Fruit fly (Drosophila melanogaster) whole organism, embryonic: ENCODE results near the gene GstZ1.

Experiments
- CG10274 ChIP-seq: fragments of 200-800 bp; sonication (Bioruptor generic); optimal IDR thresholded peaks from 3 replicates; lab custom pipeline; 2017; ENCODE audit warnings: missing biosample characterization, mild to moderate bottlenecking, missing genetic modification characterization
- CG13624 ChIP-seq: fragments of 200-800 bp; sonication (Bioruptor generic); optimal IDR thresholded peaks from 2 replicates; lab custom pipeline; 2016; ENCODE audit warnings: missing biosample characterization, missing genetic modification characterization
- CG14014 ChIP-seq: fragments of 200-800 bp; sonication (Bioruptor generic); IDR thresholded peaks from 2 replicates; pipeline ENCODE4 v1.3.6; 2022; ENCODE audit warnings: missing biosample characterization, missing genetic modification characterization
- CG15011 ChIP-seq: fragments of 200-800 bp; sonication (Bioruptor generic); optimal IDR thresholded peaks from 3 replicates; lab custom pipeline; 2018; ENCODE audit warnings: missing biosample characterization, mild to moderate bottlenecking, missing genetic modification characterization
- CG15601 ChIP-seq: fragments of 200-800 bp; sonication (Bioruptor generic); optimal IDR thresholded peaks from 3 replicates; lab custom pipeline; 2019; ENCODE audit warnings: missing biosample characterization, mild to moderate bottlenecking, missing genetic modification characterization, moderate library complexity
- CG16863 ChIP-seq: fragments of 200-800 bp; sonication (Bioruptor generic); optimal IDR thresholded peaks from 3 replicates; lab custom pipeline; 2016; ENCODE audit warnings: missing biosample characterization, missing genetic modification characterization
- CG17361 ChIP-seq: fragments of 200-800 bp; sonication (Bioruptor generic); IDR thresholded peaks from 3 replicates; pipeline ENCODE4 v1.3.6; 2022; ENCODE audit warnings: missing biosample characterization, missing genetic modification characterization
- CG17568 ChIP-seq: fragments of 200-800 bp; sonication (Bioruptor generic); optimal IDR thresholded peaks from 2 replicates; lab custom pipeline; 2018; ENCODE audit warnings: missing biosample characterization, mild to moderate bottlenecking, missing genetic modification characterization, moderate library complexity
- CG17912 ChIP-seq: fragments of 200-800 bp; sonication (Bioruptor generic); optimal IDR thresholded peaks from 2 replicates; lab custom pipeline; 2018; ENCODE audit warnings: missing biosample characterization, mild to moderate bottlenecking, missing genetic modification characterization
- CG2129 ChIP-seq: fragments of 200-800 bp; sonication (Bioruptor generic); IDR thresholded peaks from 2 replicates; pipeline ENCODE4 v1.3.6; 2022; ENCODE audit warnings: missing biosample characterization, missing genetic modification characterization; ENCODE audit not compliant: partially characterized antibody
- CG2712 ChIP-seq: fragments of 200-800 bp; optimal IDR thresholded peaks from 3 replicates; lab custom pipeline; 2019; ENCODE audit warnings: missing biosample characterization, mild to moderate bottlenecking, missing genetic modification characterization, moderate library complexity
- CG30020 ChIP-seq: fragments of 200-800 bp; optimal IDR thresholded peaks from 2 replicates; lab custom pipeline; 2019; ENCODE audit warnings: missing biosample characterization, mild to moderate bottlenecking, missing genetic modification characterization, moderate library complexity
- CG30431 ChIP-seq: fragments of 200-800 bp; sonication (Bioruptor generic); optimal IDR thresholded peaks from 2 replicates; lab custom pipeline; 2017; ENCODE audit warnings: missing biosample characterization, missing genetic modification characterization
- CG31441 ChIP-seq: fragments of 200-800 bp; sonication (Bioruptor generic); IDR thresholded peaks from 2 replicates; pipeline ENCODE4 v1.3.6; 2022; ENCODE audit warnings: missing biosample characterization, missing genetic modification characterization
- CG7357 ChIP-seq: fragments of 200-800 bp; sonication (Bioruptor generic); IDR thresholded peaks from 3 replicates; pipeline ENCODE4 v1.3.6; 2022; ENCODE audit warnings: missing biosample characterization, missing genetic modification characterization
- CG7556 ChIP-seq: fragments of 200-800 bp; sonication (Bioruptor generic); optimal IDR thresholded peaks from 2 replicates; lab custom pipeline; 2017; ENCODE audit warnings: missing biosample characterization, mild to moderate bottlenecking, missing genetic modification characterization
- CG7963 ChIP-seq: fragments of 200-800 bp; sonication (Bioruptor generic); IDR thresholded peaks from 3 replicates; pipeline ENCODE4 v1.3.6; 2022; ENCODE audit warnings: missing biosample characterization, missing genetic modification characterization; ENCODE audit not compliant: partially characterized antibody
- CG7987 ChIP-seq: fragments of 200-800 bp; sonication (Bioruptor generic); optimal IDR thresholded peaks from 2 replicates; lab custom pipeline; 2018; ENCODE audit warnings: missing biosample characterization, mild to moderate bottlenecking, missing genetic modification characterization, moderate library complexity
- CoRest ChIP-seq: fragments of 200-800 bp; sonication (Bioruptor generic); optimal IDR thresholded peaks from 3 replicates; lab custom pipeline; 2018; ENCODE audit warnings: missing biosample characterization, mild to moderate bottlenecking, missing genetic modification characterization, moderate library complexity
- D19B ChIP-seq: fragments of 200-800 bp; sonication (Bioruptor generic); optimal IDR thresholded peaks from 2 replicates; lab custom pipeline; 2017; ENCODE audit warnings: missing biosample characterization, mild to moderate bottlenecking, missing genetic modification characterization
- Dll ChIP-seq: fragments of 200-800 bp; sonication (Bioruptor generic); IDR thresholded peaks from 4 replicates; pipeline ENCODE4 v1.3.6; 2022; ENCODE audit warnings: missing biosample characterization, missing genetic modification characterization; ENCODE audit not compliant: partially characterized antibody
- Dp ChIP-seq: fragments of 200-800 bp; sonication (Bioruptor generic); optimal IDR thresholded peaks from 2 replicates; lab custom pipeline; 2018; ENCODE audit warnings: missing biosample characterization, mild to moderate bottlenecking, missing genetic modification characterization, moderate library complexity
- Drgx ChIP-seq: fragments of 200-800 bp; sonication (Bioruptor generic); IDR thresholded peaks from 2 replicates; pipeline ENCODE4 v1.3.6; 2022; ENCODE audit warnings: missing biosample characterization, missing genetic modification characterization
- HLH4C ChIP-seq: fragments of 200-800 bp; sonication (Bioruptor generic); IDR thresholded peaks from 3 replicates; pipeline ENCODE4 v1.3.6; 2022; ENCODE audit warnings: missing biosample characterization, missing genetic modification characterization; ENCODE audit not compliant: partially characterized antibody
- HmgZ ChIP-seq: fragments of 200-800 bp; sonication (Bioruptor generic); optimal IDR thresholded peaks from 2 replicates; lab custom pipeline; 2018; ENCODE audit warnings: missing biosample characterization, mild to moderate bottlenecking, missing genetic modification characterization
- MESR4 ChIP-seq: fragments of 200-800 bp; sonication (Bioruptor generic); optimal IDR thresholded peaks from 2 replicates; lab custom pipeline; 2018; ENCODE audit warnings: missing biosample characterization, mild to moderate bottlenecking, missing genetic modification characterization, moderate library complexity
- NC2α ChIP-seq: fragments of 200-800 bp; sonication (Bioruptor generic); optimal IDR thresholded peaks from 2 replicates; lab custom pipeline; 2016; ENCODE audit warnings: missing biosample characterization, missing genetic modification characterization
- NFAT ChIP-seq: fragments of 200-800 bp; sonication (Bioruptor generic); IDR thresholded peaks from 2 replicates; pipeline ENCODE4 v1.3.6; 2022; ENCODE audit warnings: missing biosample characterization, missing genetic modification characterization
- Nf-YA ChIP-seq: fragments of 200-800 bp; sonication (Bioruptor generic); IDR thresholded peaks from 2 replicates; pipeline ENCODE4 v1.3.6; 2022; ENCODE audit warnings: missing biosample characterization, missing genetic modification characterization
- Ravus ChIP-seq: fragments of 200-800 bp; sonication (Bioruptor generic); IDR thresholded peaks from 2 replicates; pipeline ENCODE4 v1.3.6; 2022; ENCODE audit warnings: missing biosample characterization, missing genetic modification characterization
- YL-1 ChIP-seq: fragments of 200-800 bp; sonication (Bioruptor generic); optimal IDR thresholded peaks from 3 replicates; lab custom pipeline; 2017; ENCODE audit warnings: missing biosample characterization, mild to moderate bottlenecking, missing genetic modification characterization
- ato ChIP-seq: fragments of 200-800 bp; sonication (Bioruptor generic); IDR thresholded peaks from 2 replicates; pipeline ENCODE4 v1.3.6; 2022; ENCODE audit warnings: missing biosample characterization, missing genetic modification characterization; ENCODE audit not compliant: partially characterized antibody
- bowl ChIP-seq: fragments of 200-800 bp; sonication (Bioruptor generic); IDR thresholded peaks from 2 replicates; pipeline ENCODE4 v1.3.6; 2022; ENCODE audit warnings: missing biosample characterization, missing genetic modification characterization
- caup ChIP-seq: fragments of 200-800 bp; sonication (Bioruptor generic); optimal IDR thresholded peaks from 3 replicates; lab custom pipeline; 2017; ENCODE audit warnings: missing biosample characterization, mild to moderate bottlenecking, missing genetic modification characterization, moderate library complexity; ENCODE audit not compliant: severe bottlenecking
- cwo ChIP-seq: fragments of 200-800 bp; sonication (Bioruptor generic); optimal IDR thresholded peaks from 3 replicates; lab custom pipeline; 2017; ENCODE audit warnings: missing biosample characterization, missing genetic modification characterization, mild to moderate bottlenecking, moderate library complexity, missing genetic modification reagents
- dm ChIP-seq: fragments of 200-800 bp; sonication (Bioruptor generic); optimal IDR thresholded peaks from 3 replicates; lab custom pipeline; 2016; ENCODE audit warnings: missing biosample characterization, missing genetic modification characterization
- dmrt11E ChIP-seq: fragments of 200-800 bp; sonication (Bioruptor generic); optimal IDR thresholded peaks from 3 replicates; lab custom pipeline; 2018; ENCODE audit warnings: missing biosample characterization, mild to moderate bottlenecking, missing genetic modification characterization, moderate library complexity
- fu2 ChIP-seq: fragments of 200-800 bp; sonication (Bioruptor generic); optimal IDR thresholded peaks from 2 replicates; lab custom pipeline; 2016; ENCODE audit warnings: missing biosample characterization, missing genetic modification characterization
- kni ChIP-seq: fragments of 200-800 bp; sonication (Bioruptor generic); optimal IDR thresholded peaks from 3 replicates; lab custom pipeline; 2017; ENCODE audit warnings: mild to moderate bottlenecking, missing biosample characterization, missing genetic modification reagents, missing genetic modification characterization
- luna ChIP-seq: fragments of 200-800 bp; sonication (Bioruptor generic); optimal IDR thresholded peaks from 2 replicates; lab custom pipeline; 2016; ENCODE audit warnings: missing biosample characterization, missing genetic modification characterization
- maf-S ChIP-seq: fragments of 200-800 bp; sonication (Bioruptor generic); optimal IDR thresholded peaks from 2 replicates; lab custom pipeline; 2016; ENCODE audit warnings: missing biosample characterization, missing genetic modification characterization
- mirr ChIP-seq: fragments of 200-800 bp; sonication (Bioruptor generic); optimal IDR thresholded peaks from 3 replicates; lab custom pipeline; 2018; ENCODE audit warnings: missing biosample characterization, mild to moderate bottlenecking, missing genetic modification characterization
- nmo ChIP-seq: fragments of 200-800 bp; sonication (Bioruptor generic); optimal IDR thresholded peaks from 2 replicates; lab custom pipeline; 2018; ENCODE audit warnings: missing biosample characterization, mild to moderate bottlenecking, missing genetic modification characterization, moderate library complexity
- otp ChIP-seq: fragments of 200-800 bp; sonication (Bioruptor generic); IDR thresholded peaks from 3 replicates; pipeline ENCODE4, ENCODE4 v1.3.6; 2022; ENCODE audit warnings: missing biosample characterization, missing genetic modification characterization
- pita ChIP-seq: fragments of 200-800 bp; sonication (Bioruptor generic); optimal IDR thresholded peaks from 2 replicates; lab custom pipeline; 2017; ENCODE audit warnings: missing biosample characterization, mild to moderate bottlenecking, missing genetic modification characterization
- sqz ChIP-seq: fragments of 200-800 bp; sonication (Bioruptor generic); optimal IDR thresholded peaks from 3 replicates; lab custom pipeline; 2018; ENCODE audit warnings: missing biosample characterization, mild to moderate bottlenecking, missing genetic modification characterization
- ssp ChIP-seq: fragments of 200-800 bp; sonication (Bioruptor generic); IDR thresholded peaks from 2 replicates; pipeline ENCODE4 v1.3.6; 2022; ENCODE audit warnings: missing biosample characterization, missing genetic modification characterization
- trem ChIP-seq: fragments of 200-800 bp; optimal IDR thresholded peaks from 3 replicates; lab custom pipeline; 2019; ENCODE audit warnings: missing biosample characterization, mild to moderate bottlenecking, missing genetic modification characterization, moderate library complexity
- wdn ChIP-seq: fragments of 200-800 bp; sonication (Bioruptor generic); IDR thresholded peaks from 2 replicates; pipeline ENCODE4 v1.3.6; 2022; ENCODE audit warnings: missing biosample characterization, missing genetic modification characterization
- zfh2 ChIP-seq: fragments of 200-800 bp; sonication (Bioruptor generic); optimal IDR thresholded peaks from 2 replicates; lab custom pipeline; 2016; ENCODE audit warnings: missing biosample characterization, missing genetic modification characterization

The GstZ1 gene

dm6 chr3R:9496748-9497147, 40.4 kb upstream of the GstZ1 start (continued):
- TF ChIP-seq CG30020 (peak; percentile 2), otp (GFP tag; lab: Robert Waterston, UW) (no peak), caup (GFP tag; lab: Kevin White, UChicago) (peak; percentile 74), cwo (peak; percentile 42), NC2α (GFP tag; lab: Kevin White, UChicago) (peak; percentile 36), CG7987 (peak; percentile 59), CG7963 (peak; percentile 42; the same call in 2 of the 3 replicates), CG2712 (tag; lab: Kevin White, UChicago) (peak; percentile 69), NFAT (GFP tag; lab: Robert Waterston, UW) (peak; percentile 75), nmo (peak; percentile 78), CG7357 (GFP tag; lab: Robert Waterston, UW) (no peak), Dll (peak; percentile 40; the same call in 3 of the 4 replicates), YL-1 (peak; percentile 34), CG2129 (GFP tag; lab: Robert Waterston, UW) (no peak), HLH4C (GFP tag; lab: Robert Waterston, UW) (peak; percentile 80), sqz (no peak), fu2 (peak; percentile 81), CG16863 (GFP tag; lab: Kevin White, UChicago) (peak; percentile 42), bowl (GFP tag; lab: Robert Waterston, UW) (no peak), CG14014 (peak; percentile 61; the same call in 1 of the 2 replicates), CG15011 (GFP tag; lab: Kevin White, UChicago) (no peak), CG17568 (GFP tag; lab: Kevin White, UChicago) (peak; percentile 24), pita (GFP tag; lab: Kevin White, UChicago) (peak; percentile 84), Nf-YA (GFP tag; lab: Robert Waterston, UW) (no peak), dmrt11E (peak; percentile 46), CG10274 (GFP tag; lab: Kevin White, UChicago) (no peak), CG13624 (GFP tag; lab: Kevin White, UChicago) (peak; percentile 93), CG30431 (GFP tag; lab: Kevin White, UChicago) (no peak), dm (GFP tag; lab: Kevin White, UChicago) (peak; percentile 75), CG31441 (peak; percentile 55; the same call in 1 of the 2 replicates), wdn (GFP tag; lab: Robert Waterston, UW) (peak; percentile 46; the same call in 1 of the 2 replicates), Drgx (GFP tag; lab: Robert Waterston, UW) (no peak), ato (GFP tag; lab: Robert Waterston, UW) (peak; percentile 71), CoRest (tag; lab: Kevin White, UChicago) (peak; percentile 79), mirr (GFP tag; lab: Kevin White, UChicago) (peak; percentile 88), HmgZ (tag; lab: Kevin White, UChicago) (peak; percentile 94), luna (GFP tag; lab: Kevin White, UChicago) (peak; percentile 89), MESR4 (GFP tag; lab: Kevin White, UChicago) (peak; percentile 23), zfh2 (GFP tag; lab: Kevin White, UChicago) (peak; percentile 91), CG17912 (GFP tag; lab: Kevin White, UChicago) (peak; percentile 75), maf-S (peak; percentile 81), CG7556 (GFP tag; lab: Kevin White, UChicago) (peak; percentile 67), Dp (peak; percentile 100), Ravus (no peak), D19B (peak; percentile 12), trem (tag; lab: Kevin White, UChicago) (peak; percentile 84), CG17361 (GFP tag; lab: Robert Waterston, UW) (peak; percentile 65), CG15601 (tag; lab: Kevin White, UChicago) (peak; percentile 77), kni (GFP tag; lab: Kevin White, UChicago) (no peak), ssp (GFP tag; lab: Robert Waterston, UW) (peak; percentile 66)
